Worm (Caenorhabditis elegans) whole organism, L4 larva: ENCODE results near the gene srj-23.
A peak's percentile ranks its signal among the peaks of the same experiment; 100 is the strongest.

Experiments
- D1046.2 ChIP-seq: fragments of 200-800 bp; sonication (Bioruptor generic); IDR thresholded peaks from 2 replicates; pipeline ENCODE4 v1.3.6; 2022; ENCODE audit warnings: missing genetic modification characterization, missing compliant biosample characterization
- F10B5.3 ChIP-seq: sonication (generic microtip); optimal IDR thresholded peaks from 2 replicates; lab custom pipeline; 2016; ENCODE audit warnings: mild to moderate bottlenecking, missing genetic modification characterization, missing compliant biosample characterization
- F26F4.8 ChIP-seq: fragments of 200-800 bp; sonication (Bioruptor generic); conservative IDR thresholded peaks from 2 replicates; pipeline ENCODE4 v1.3.6; 2022; ENCODE audit warnings: missing genetic modification characterization, missing compliant biosample characterization
- F37D6.2 ChIP-seq: sonication (generic microtip); optimal IDR thresholded peaks from 2 replicates; lab custom pipeline; 2016; ENCODE audit warnings: mild to moderate bottlenecking, missing genetic modification characterization, missing compliant biosample characterization
- F44E2.7 ChIP-seq: fragments of 200-800 bp; sonication (Bioruptor generic); IDR thresholded peaks from 2 replicates; pipeline ENCODE4 v2.1.2; 2022; ENCODE audit warnings: missing genetic modification characterization, missing compliant biosample characterization
- R02D3.7 ChIP-seq: fragments of 150-350 bp; sonication (generic microtip); optimal IDR thresholded peaks from 3 replicates; lab custom pipeline; 2014; ENCODE audit warnings: missing biosample characterization, missing genetic modification characterization
- T26A8.4 ChIP-seq: fragments of 200-800 bp; sonication (Bioruptor generic); IDR thresholded peaks from 2 replicates; pipeline ENCODE4 v1.3.6; 2022; ENCODE audit warnings: missing genetic modification characterization, missing compliant biosample characterization
- Y105C5A.15 ChIP-seq: fragments of 200-800 bp; sonication (Bioruptor generic); IDR thresholded peaks from 2 replicates; pipeline ENCODE4 v1.3.6; 2022; ENCODE audit warnings: missing genetic modification characterization, missing compliant biosample characterization
- Y48G9A.11 ChIP-seq: fragments of 200-800 bp; sonication (Bioruptor generic); IDR thresholded peaks from 2 replicates; pipeline ENCODE4 v1.3.6; 2022; ENCODE audit warnings: missing genetic modification reagents, missing genetic modification characterization, missing compliant biosample characterization
- aha-1 ChIP-seq: fragments of 150-350 bp; peaks from one replicate; lab custom pipeline; 2014; ENCODE audit warnings: missing biosample characterization, missing genetic modification characterization
- ama-1 ChIP-seq: fragments of 150-350 bp; optimal IDR thresholded peaks from 2 replicates; lab custom pipeline; 2014; ENCODE audit warnings: inconsistent platforms, mixed read lengths
- arid-1 ChIP-seq: fragments of 200-800 bp; sonication (Bioruptor generic); conservative IDR thresholded peaks from 2 replicates; pipeline ENCODE4 v1.3.6; 2022; ENCODE audit warnings: missing genetic modification reagents, missing genetic modification characterization, missing compliant biosample characterization
- attf-4 ChIP-seq: sonication (generic microtip); optimal IDR thresholded peaks from 3 replicates; lab custom pipeline; 2017; ENCODE audit warnings: missing biosample characterization, missing genetic modification characterization
- ceh-20 ChIP-seq: fragments of 200-800 bp; sonication (Bioruptor generic); IDR thresholded peaks from 2 replicates; pipeline ENCODE4 v1.3.6; 2022; ENCODE audit warnings: missing genetic modification reagents, missing genetic modification characterization, missing compliant biosample characterization
- ceh-44 ChIP-seq: fragments of 200-800 bp; sonication (Bioruptor generic); IDR thresholded peaks from 2 replicates; pipeline ENCODE4 v1.3.6; 2022; ENCODE audit warnings: missing genetic modification reagents, missing genetic modification characterization, missing compliant biosample characterization
- ces-1 ChIP-seq: fragments of 150-350 bp; sonication (generic microtip); optimal IDR thresholded peaks from 4 replicates; lab custom pipeline; 2014; ENCODE audit warnings: missing biosample characterization, missing genetic modification reagents, missing genetic modification characterization
- cey-2 ChIP-seq: sonication (generic microtip); optimal IDR thresholded peaks from 3 replicates; lab custom pipeline; 2017; ENCODE audit warnings: missing genetic modification characterization, mild to moderate bottlenecking, missing compliant biosample characterization, antibody characterized with exemption, borderline replicate concordance; ENCODE audit not compliant: insufficient read depth
- daf-16 ChIP-seq, 3 experiments: sonication (generic microtip); optimal IDR thresholded peaks; 2 replicates each; lab custom pipeline; 2016 to 2017; ENCODE audit warnings: missing genetic modification characterization in 3 of 3, missing genetic modification reagents in 3 of 3, mild to moderate bottlenecking in 2 of 3, missing compliant biosample characterization in 2 of 3, missing biosample characterization in 1 of 3, moderate library complexity in 1 of 3
- daf-8 ChIP-seq: fragments of 200-800 bp; sonication (Bioruptor generic); IDR thresholded peaks from 2 replicates; pipeline ENCODE4 v1.3.6; 2022; ENCODE audit warnings: missing genetic modification characterization, missing compliant biosample characterization
- dmd-6 ChIP-seq: fragments of 200-800 bp; sonication (Bioruptor generic); IDR thresholded peaks from 2 replicates; pipeline ENCODE4 v1.3.6; 2022; ENCODE audit warnings: missing genetic modification reagents, missing genetic modification characterization, missing compliant biosample characterization
- dmd-8 ChIP-seq: fragments of 200-800 bp; sonication (Bioruptor generic); IDR thresholded peaks from 2 replicates; pipeline ENCODE4 v1.3.6; 2022; ENCODE audit warnings: missing genetic modification characterization, missing compliant biosample characterization
- duxl-1 ChIP-seq: sonication (generic microtip); optimal IDR thresholded peaks from 2 replicates; lab custom pipeline; 2016; ENCODE audit warnings: mild to moderate bottlenecking, missing genetic modification characterization, moderate library complexity, missing compliant biosample characterization; ENCODE audit not compliant: poor library complexity
- egl-27 ChIP-seq: sonication (generic microtip); optimal IDR thresholded peaks from 3 replicates; lab custom pipeline; 2017; ENCODE audit warnings: missing biosample characterization, missing genetic modification reagents, missing genetic modification characterization
- gei-8 ChIP-seq: fragments of 200-800 bp; sonication (Bioruptor generic); optimal IDR thresholded peaks from 2 replicates; lab custom pipeline; 2018; ENCODE audit warnings: mild to moderate bottlenecking, missing genetic modification characterization, missing compliant biosample characterization
- hlh-11 ChIP-seq: fragments of 200-800 bp; sonication (Bioruptor generic); optimal IDR thresholded peaks from 2 replicates; lab custom pipeline; 2018; ENCODE audit warnings: mild to moderate bottlenecking, missing genetic modification characterization, missing compliant biosample characterization
- hlh-30 ChIP-seq: sonication (generic microtip); optimal IDR thresholded peaks from 2 replicates; lab custom pipeline; 2017; ENCODE audit warnings: antibody characterized with exemption, mild to moderate bottlenecking, missing genetic modification characterization, missing compliant biosample characterization; ENCODE audit not compliant: insufficient read depth
- lim-7 ChIP-seq: fragments of 200-800 bp; sonication (Bioruptor generic); IDR thresholded peaks from 2 replicates; pipeline ENCODE4 v1.3.6; 2022; ENCODE audit warnings: missing genetic modification characterization, missing compliant biosample characterization
- lin-1 ChIP-seq: fragments of 200-800 bp; sonication (Bioruptor generic); IDR thresholded peaks from 2 replicates; pipeline ENCODE4 v1.3.6; 2022; ENCODE audit warnings: missing genetic modification reagents, missing genetic modification characterization, missing compliant biosample characterization
- lin-13 ChIP-seq: fragments of 150-350 bp; optimal IDR thresholded peaks from 2 replicates; lab custom pipeline; 2014; ENCODE audit warnings: missing biosample characterization, missing genetic modification reagents, missing genetic modification characterization
- lir-3 ChIP-seq: sonication (generic microtip); optimal IDR thresholded peaks from 2 replicates; lab custom pipeline; 2016; ENCODE audit warnings: mild to moderate bottlenecking, missing genetic modification characterization, missing compliant biosample characterization
- lsy-2 ChIP-seq, 2 experiments: fragments of 150-350 bp in 1 of 2; sonication (generic microtip) in 1 of 2; optimal IDR thresholded peaks; 2 replicates each; lab custom pipeline; 2014 to 2017; ENCODE audit warnings: missing biosample characterization in 2 of 2, missing genetic modification characterization in 2 of 2
- mdt-29 ChIP-seq: fragments of 200-800 bp; sonication (Bioruptor generic); IDR thresholded peaks from 2 replicates; pipeline ENCODE4 v1.3.6; 2022; ENCODE audit warnings: missing genetic modification reagents, missing genetic modification characterization, missing compliant biosample characterization
- mxl-2 ChIP-seq: fragments of 200-800 bp; sonication (Bioruptor generic); conservative IDR thresholded peaks from 2 replicates; pipeline ENCODE4 v1.3.6; 2022; ENCODE audit warnings: missing genetic modification reagents, missing genetic modification characterization, missing compliant biosample characterization
- mxl-3 ChIP-seq: fragments of 200-800 bp; sonication (Bioruptor generic); optimal IDR thresholded peaks from 2 replicates; lab custom pipeline; 2018; ENCODE audit warnings: mild to moderate bottlenecking, missing genetic modification characterization, missing compliant biosample characterization
- nhr-42 ChIP-seq: fragments of 200-800 bp; sonication (Bioruptor generic); IDR thresholded peaks from 2 replicates; pipeline ENCODE4 v1.3.6; 2022; ENCODE audit warnings: missing genetic modification characterization, missing compliant biosample characterization
- nhr-6 ChIP-seq: fragments of 150-350 bp; optimal IDR thresholded peaks from 2 replicates; lab custom pipeline; 2014; ENCODE audit warnings: missing biosample characterization, missing genetic modification characterization
- nhr-76 ChIP-seq: fragments of 150-350 bp; optimal IDR thresholded peaks from 2 replicates; lab custom pipeline; 2014; ENCODE audit warnings: missing biosample characterization, missing genetic modification characterization
- php-3 ChIP-seq: fragments of 200-800 bp; sonication (Bioruptor generic); IDR thresholded peaks from 2 replicates; pipeline ENCODE4 v1.3.6; 2022; ENCODE audit warnings: missing genetic modification reagents, missing genetic modification characterization, missing compliant biosample characterization
- pqm-1 ChIP-seq: sonication (generic microtip); optimal IDR thresholded peaks from 2 replicates; lab custom pipeline; 2017; ENCODE audit warnings: missing biosample characterization, missing genetic modification characterization
- saeg-2 ChIP-seq: fragments of 200-800 bp; sonication (Bioruptor generic); IDR thresholded peaks from 2 replicates; pipeline ENCODE4 v1.3.6; 2022; ENCODE audit warnings: missing genetic modification reagents, missing genetic modification characterization, missing compliant biosample characterization
- set-16 ChIP-seq: fragments of 200-800 bp; sonication (Bioruptor generic); IDR thresholded peaks from 2 replicates; pipeline ENCODE4 v1.3.6; 2022; ENCODE audit warnings: missing genetic modification reagents, missing genetic modification characterization, missing compliant biosample characterization
- snpc-1.2 ChIP-seq: fragments of 200-800 bp; sonication (Bioruptor generic); IDR thresholded peaks from 2 replicates; pipeline ENCODE4 v1.3.6; 2022; ENCODE audit warnings: missing genetic modification reagents, missing genetic modification characterization, missing compliant biosample characterization
- snpc-4 ChIP-seq: fragments of 150-350 bp; optimal IDR thresholded peaks from 2 replicates; lab custom pipeline; 2014; ENCODE audit warnings: missing biosample characterization, missing genetic modification characterization
- spr-3 ChIP-seq: fragments of 200-800 bp; sonication (Bioruptor generic); optimal IDR thresholded peaks from 2 replicates; lab custom pipeline; 2018; ENCODE audit warnings: mild to moderate bottlenecking, missing genetic modification characterization, missing compliant biosample characterization
- unc-62 ChIP-seq, 3 experiments: fragments of 150-350 bp in 1 of 3; sonication (generic microtip); optimal IDR thresholded peaks in 2 of 3; peaks in 1 of 3; 1 replicate in 1 of 3; 2 replicates in 2 of 3; lab custom pipeline; 2014 to 2017; ENCODE audit warnings: missing biosample characterization in 3 of 3, missing genetic modification characterization in 3 of 3, missing genetic modification reagents in 3 of 3, missing genotype in 1 of 3
- vab-7 ChIP-seq: fragments of 200-800 bp; sonication (Bioruptor generic); IDR thresholded peaks from 2 replicates; pipeline ENCODE4 v1.3.6; 2022; ENCODE audit warnings: missing genetic modification reagents, missing genetic modification characterization, missing compliant biosample characterization
- zag-1 ChIP-seq: fragments of 150-350 bp; optimal IDR thresholded peaks from 2 replicates; lab custom pipeline; 2014; ENCODE audit warnings: missing biosample characterization, missing genetic modification characterization
- ztf-11 ChIP-seq: fragments of 150-350 bp; optimal IDR thresholded peaks from 2 replicates; lab custom pipeline; 2014; ENCODE audit warnings: missing biosample characterization, missing genetic modification characterization
- ztf-7 ChIP-seq: fragments of 150-350 bp; optimal IDR thresholded peaks from 2 replicates; lab custom pipeline; 2014; ENCODE audit warnings: missing biosample characterization, missing genetic modification characterization

The srj-23 gene

DNA sequence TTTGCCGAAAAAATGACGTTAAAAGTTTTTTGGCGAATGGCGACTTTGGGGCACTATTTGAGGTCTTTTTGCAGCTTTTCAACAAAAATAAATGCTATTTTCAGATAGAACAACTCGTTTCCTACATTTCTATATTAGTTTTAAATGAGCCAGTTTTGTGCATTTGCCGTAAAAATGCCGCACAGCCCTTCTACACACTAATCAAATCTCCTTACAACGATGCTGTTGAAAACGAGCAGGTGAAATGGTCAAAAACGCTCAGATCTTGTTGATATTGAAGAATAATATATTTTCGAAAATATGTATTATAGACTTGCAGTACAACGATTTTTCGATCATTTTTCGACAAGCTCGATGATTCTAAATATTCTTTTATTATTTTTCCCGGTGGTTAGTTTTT is 3.3 kb downstream of the srj-23 start, which contains the start of gene chil-14:
TSS of gene chil-14 (plus strand) at position 301 of the 400 bp plus-strand sequence.
- TF ChIP-seq hlh-11 (tag; lab: Kevin White, UChicago) (no peak), ztf-11 (tag; lab: Kevin White, UChicago) (no peak), duxl-1 (no peak), dmd-6 (GFP tag; lab: Robert Waterston, UW) (no peak), cey-2 (tag; lab: Kevin White, UChicago) (no peak), saeg-2 (no peak), pqm-1 (tag; lab: Kevin White, UChicago) (no peak), egl-27 (no peak), F26F4.8 (GFP tag; lab: Robert Waterston, UW) (no peak)

DNA sequence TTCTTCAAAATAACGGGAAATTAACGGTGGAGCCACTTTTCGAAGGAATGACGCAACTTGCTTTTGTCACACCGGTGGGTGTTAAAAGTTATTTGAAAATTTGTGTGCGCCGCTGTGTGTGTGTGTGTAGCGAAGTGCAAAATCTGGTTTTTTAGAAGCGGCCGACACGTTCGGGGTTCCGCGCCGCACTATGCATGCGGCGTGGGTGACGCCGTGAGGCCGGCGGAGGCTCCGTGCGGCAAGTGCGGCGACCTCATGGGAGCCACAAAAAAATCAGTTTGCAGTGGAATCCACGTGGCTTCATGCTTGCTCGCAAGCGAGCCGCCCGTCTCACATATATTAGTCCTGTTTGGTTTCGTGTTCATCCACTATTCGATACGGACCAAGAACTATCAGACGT is 3.8 kb downstream of the srj-23 start:
- 0 out of 2 replicates have a peak, but pooled peaks have one; percentile 9 for TF ChIP-seq dmd-8 (GFP tag; lab: Robert Waterston, UW)
- no peak for TF ChIP-seq ces-1 (GFP tag; lab: Kevin White, UChicago)
- no peak for TF ChIP-seq F37D6.2
- no peak for TF ChIP-seq hlh-30 (tag; lab: Kevin White, UChicago)
- no peak for TF ChIP-seq lir-3 (tag; lab: Kevin White, UChicago)
- TF ChIP-seq mdt-29, result 0 out of 2 replicates have a peak, but pooled peaks have one; percentile 13
- TF ChIP-seq aha-1, result no peak
- TF ChIP-seq R02D3.7, result no peak
- no peak for TF ChIP-seq duxl-1
- no peak for TF ChIP-seq spr-3 (GFP tag; lab: Kevin White, UChicago)
- no peak for TF ChIP-seq daf-8
- TF ChIP-seq D1046.2 (GFP tag; lab: Robert Waterston, UW), result no peak
- TF ChIP-seq lim-7 (GFP tag; lab: Robert Waterston, UW), result no peak
- TF ChIP-seq ceh-20 (GFP tag; lab: Robert Waterston, UW), result no peak
- TF ChIP-seq zag-1 (tag; lab: Kevin White, UChicago), result no peak
- no peak for TF ChIP-seq ceh-44 (GFP tag; lab: Robert Waterston, UW)
- TF ChIP-seq mxl-2 (GFP tag; lab: Robert Waterston, UW), result no peak
- TF ChIP-seq F44E2.7, result 0 out of 2 replicates have a peak, but pooled peaks have one; percentile 46
- no peak for TF ChIP-seq cey-2 (tag; lab: Kevin White, UChicago)
- TF ChIP-seq Y105C5A.15 (GFP tag; lab: Robert Waterston, UW), result no peak
- TF ChIP-seq set-16 (GFP tag; lab: Robert Waterston, UW), result peak; percentile 86
- TF ChIP-seq arid-1 (GFP tag; lab: Robert Waterston, UW), result no peak
- no peak for TF ChIP-seq snpc-1.2 (GFP tag; lab: Robert Waterston, UW)
- TF ChIP-seq F10B5.3 (tag; lab: Kevin White, UChicago), result no peak
- TF ChIP-seq F26F4.8 (GFP tag; lab: Robert Waterston, UW), result no peak
- TF ChIP-seq daf-16 (GFP tag; optimal IDR thresholded peaks at IDR 0.05; lab: Kevin White, UChicago), result no peak
- TF ChIP-seq daf-16 (tag; optimal IDR thresholded peaks at IDR 0.05; lab: Kevin White, UChicago), result no peak
- TF ChIP-seq mxl-3 (GFP tag; lab: Kevin White, UChicago), result no peak
- TF ChIP-seq Y48G9A.11 (GFP tag; lab: Robert Waterston, UW), result peak; percentile 37; the same call in 1 of the 2 replicates
- TF ChIP-seq ama-1 (lab: Kevin White, UChicago), result no peak
- no peak for TF ChIP-seq unc-62 (GFP tag; optimal IDR thresholded peaks at IDR 0.05 in 1 of 2; lab: Kevin White, UChicago)
- TF ChIP-seq unc-62 (tag; optimal IDR thresholded peaks at IDR 0.05; lab: Kevin White, UChicago), result no peak
- TF ChIP-seq nhr-76 (tag; lab: Kevin White, UChicago), result no peak
- TF ChIP-seq lsy-2 (tag; optimal IDR thresholded peaks at IDR 0.05; lab: Kevin White, UChicago), result no peak
- TF ChIP-seq attf-4 (tag; lab: Kevin White, UChicago), result no peak
- no peak for TF ChIP-seq ztf-7 (tag; lab: Kevin White, UChicago)
- no peak for TF ChIP-seq nhr-42 (GFP tag; lab: Robert Waterston, UW)
- no peak for TF ChIP-seq T26A8.4 (GFP tag; lab: Robert Waterston, UW)
- no peak for TF ChIP-seq lin-1
- TF ChIP-seq vab-7, result no peak
- no peak for TF ChIP-seq nhr-6 (tag; lab: Kevin White, UChicago)
- TF ChIP-seq snpc-4, result no peak
- no peak for TF ChIP-seq gei-8 (GFP tag; lab: Kevin White, UChicago)
- TF ChIP-seq php-3 (GFP tag; lab: Robert Waterston, UW), result peak; percentile 26; the same call in 1 of the 2 replicates
- TF ChIP-seq lin-13 (GFP tag; lab: Kevin White, UChicago), result no peak
